Fruit fly (Drosophila melanogaster) whole organism, pupa: Measurements from ENCODE around the gene CG7044.

ENCODE experiments used
- CG10348 ChIP-seq: fragments of 200-800 bp; sonication (Bioruptor generic); IDR thresholded peaks from 2 replicates; pipeline ENCODE4 v1.3.6; 2022; ENCODE audit warnings: missing biosample characterization, missing genetic modification characterization
- CG12605 ChIP-seq: fragments of 200-800 bp; sonication (Bioruptor generic); IDR thresholded peaks from 2 replicates; pipeline ENCODE4 v1.3.6; 2022; ENCODE audit warnings: missing biosample characterization, missing genetic modification characterization
- CG14655 ChIP-seq: fragments of 200-800 bp; sonication (Bioruptor generic); optimal IDR thresholded peaks from 3 replicates; lab custom pipeline; 2017; ENCODE audit warnings: mild to moderate bottlenecking, missing biosample characterization, missing genetic modification reagents, missing genetic modification characterization
- CG17806 ChIP-seq: fragments of 200-800 bp; sonication (Bioruptor generic); optimal IDR thresholded peaks from 2 replicates; lab custom pipeline; 2018; ENCODE audit warnings: missing biosample characterization, mild to moderate bottlenecking, missing genetic modification characterization, moderate library complexity
- CG34367 ChIP-seq: fragments of 200-800 bp; sonication (Bioruptor generic); optimal IDR thresholded peaks from 2 replicates; lab custom pipeline; 2018; ENCODE audit warnings: missing biosample characterization, mild to moderate bottlenecking, missing genetic modification characterization
- CG4496 ChIP-seq: fragments of 200-800 bp; sonication (Bioruptor generic); IDR thresholded peaks from 3 replicates; pipeline ENCODE4 v1.3.6; 2022; ENCODE audit warnings: missing biosample characterization, missing genetic modification characterization
- CG8159 ChIP-seq: fragments of 200-800 bp; sonication (Bioruptor generic); optimal IDR thresholded peaks from 3 replicates; lab custom pipeline; 2018; ENCODE audit warnings: missing biosample characterization, mild to moderate bottlenecking, missing genetic modification characterization, moderate library complexity
- EcR ChIP-seq: fragments of 200-800 bp; sonication (Bioruptor generic); optimal IDR thresholded peaks from 3 replicates; lab custom pipeline; 2019; ENCODE audit warnings: missing biosample characterization, missing genetic modification characterization, mild to moderate bottlenecking, moderate library complexity, missing genetic modification reagents
- Ets98B ChIP-seq: fragments of 200-800 bp; sonication (Bioruptor generic); IDR thresholded peaks from 2 replicates; pipeline ENCODE4 v1.3.6; 2022; ENCODE audit warnings: missing biosample characterization, missing genetic modification characterization

DNA sequence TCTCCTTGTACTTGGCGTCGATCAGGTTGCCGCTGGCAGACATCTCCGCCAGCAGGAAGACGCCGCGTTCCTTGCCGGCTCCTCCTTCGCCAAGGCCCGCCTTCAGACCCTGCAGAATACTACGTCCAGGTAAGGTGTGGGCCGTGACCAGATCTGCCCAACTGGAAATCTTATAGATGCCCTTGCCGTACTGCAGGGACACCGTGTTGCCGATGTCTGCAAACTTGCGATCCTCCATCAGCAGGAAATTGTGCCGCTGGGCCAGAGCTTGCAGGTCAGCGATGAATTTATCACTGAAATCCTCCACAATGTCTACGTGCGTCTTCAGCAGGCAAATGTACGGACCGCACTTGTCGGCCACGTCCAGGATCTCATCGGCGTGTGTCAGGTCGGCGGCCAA, 30.2 kb downstream of the CG7044 start:
- no peak for TF ChIP-seq EcR (GFP tag; lab: Kevin White, UChicago)
- no peak for TF ChIP-seq CG10348 (GFP tag; lab: Robert Waterston, UW)
- no peak for TF ChIP-seq CG34367 (tag; lab: Kevin White, UChicago)
- no peak for TF ChIP-seq CG12605 (GFP tag; lab: Robert Waterston, UW)
- no peak for TF ChIP-seq CG17806 (tag; lab: Kevin White, UChicago)
- TF ChIP-seq Ets98B: no peak
- TF ChIP-seq CG14655 (GFP tag; lab: Kevin White, UChicago): no peak
- TF ChIP-seq CG4496 (GFP tag; lab: Robert Waterston, UW): no peak
- no peak for TF ChIP-seq CG8159 (tag; lab: Kevin White, UChicago)
